Fruit fly (Drosophila melanogaster): ENCODE results near the gene CG32264.
A peak's percentile ranks its signal among the peaks of the same experiment; 100 is the strongest.

CG32264 gene

DNA sequence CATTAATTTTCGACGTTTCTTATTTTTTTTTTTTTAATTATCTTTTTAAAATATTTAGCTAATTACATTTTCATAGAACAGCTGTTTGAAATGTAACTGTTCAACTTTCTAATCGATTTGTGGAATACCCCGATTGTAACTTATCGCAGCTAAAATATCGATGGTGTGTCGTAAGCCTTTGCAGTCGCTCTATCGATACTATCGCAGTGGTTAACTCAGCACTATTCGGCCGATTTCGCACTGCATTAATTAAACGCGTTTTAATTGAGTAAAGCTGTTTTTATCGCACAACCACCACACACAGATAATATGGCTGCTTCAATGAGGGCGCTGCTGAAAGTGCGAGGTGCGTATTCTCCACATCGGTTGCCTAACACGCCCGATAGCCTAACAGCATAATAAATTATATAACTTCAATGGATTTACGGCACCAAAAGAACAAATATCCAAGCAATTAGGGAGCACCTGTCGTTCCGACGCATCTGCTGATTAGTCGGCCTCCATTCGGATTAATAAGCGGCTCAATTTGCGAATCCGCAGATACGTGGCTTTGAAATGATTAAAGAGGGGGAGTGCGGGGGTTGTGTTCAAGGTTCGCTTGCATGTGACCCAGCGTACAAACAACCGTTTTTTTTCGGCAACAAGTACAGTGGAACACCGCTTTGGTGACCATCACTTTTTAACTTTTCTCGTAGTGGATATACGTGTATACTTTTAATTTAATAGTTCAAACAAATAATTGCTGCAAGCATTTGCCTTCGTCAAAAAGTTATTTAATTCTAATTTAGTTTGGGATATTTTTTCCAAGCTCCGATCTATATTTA is 8.0 kb upstream of the CG32264 start, which contains the start of gene Scsalpha1 (continued):
- TF ChIP-seq Sin3A (optimal IDR thresholded peaks at IDR 0.05): peak; percentile 71
- peak; percentile 37; the same call in 1 of the 3 replicates for TF ChIP-seq ken (GFP tag; IDR thresholded peaks at IDR 0.05)
- no peak; the same call in 1 of the 2 replicates for TF ChIP-seq sob (GFP tag; IDR thresholded peaks at IDR 0.05)
- no peak for TF ChIP-seq CG15073 (GFP tag; optimal IDR thresholded peaks at IDR 0.05)
- peak; percentile 8 for TF ChIP-seq CG9609 (GFP tag; optimal IDR thresholded peaks at IDR 0.05)
- TF ChIP-seq sc (optimal IDR thresholded peaks at IDR 0.05): no peak
- TF ChIP-seq sc (GFP tag; optimal IDR thresholded peaks at IDR 0.05): no peak
- TF ChIP-seq gcm2 (GFP tag; optimal IDR thresholded peaks at IDR 0.05): peak; percentile 21
- peak; percentile 97 for TF ChIP-seq Sry-δ (GFP tag; optimal IDR thresholded peaks at IDR 0.05)
- no peak for TF ChIP-seq CG11723 (GFP tag; optimal IDR thresholded peaks at IDR 0.05)
- TF ChIP-seq CG16815 (GFP tag; optimal IDR thresholded peaks at IDR 0.05): peak; percentile 3
- peak; percentile 56 for TF ChIP-seq CG10366 (GFP tag; IDR thresholded peaks at IDR 0.05)
- TF ChIP-seq CG12071 (GFP tag; optimal IDR thresholded peaks at IDR 0.05): peak; percentile 42
- no peak for TF ChIP-seq z (GFP tag; IDR thresholded peaks at IDR 0.05)
- TF ChIP-seq phol (tag; optimal IDR thresholded peaks at IDR 0.05): peak; percentile 42
- no peak for TF ChIP-seq Sox102F (GFP tag; optimal IDR thresholded peaks at IDR 0.05)
- peak; percentile 63 for TF ChIP-seq HmgZ (tag; optimal IDR thresholded peaks at IDR 0.05)
- no peak for TF ChIP-seq schlank (tag; optimal IDR thresholded peaks at IDR 0.05)
- TF ChIP-seq gcm (GFP tag; optimal IDR thresholded peaks at IDR 0.05): no peak
- no peak for TF ChIP-seq CG31224 (GFP tag; IDR thresholded peaks at IDR 0.05)
- peak; percentile 99 for TF ChIP-seq hb (GFP tag; IDR thresholded peaks at IDR 0.05; ENCODE audit: partially characterized antibody)
- TF ChIP-seq CG7372 (GFP tag; IDR thresholded peaks at IDR 0.05): 0 out of 2 replicates have a peak, but pooled peaks have one; percentile 19
- TF ChIP-seq Blimp-1 (GFP tag; optimal IDR thresholded peaks at IDR 0.05): peak; percentile 9
- peak; percentile 26 for TF ChIP-seq sd (tag; optimal IDR thresholded peaks at IDR 0.05)
- TF ChIP-seq HmgD (GFP tag; optimal IDR thresholded peaks at IDR 0.05): peak; percentile 38
- TF ChIP-seq Six4 (GFP tag; optimal IDR thresholded peaks at IDR 0.05): no peak
- TF ChIP-seq Camta (GFP tag; optimal IDR thresholded peaks at IDR 0.05): no peak
- TF ChIP-seq Awh (GFP tag; IDR thresholded peaks at IDR 0.05): peak; percentile 53; the same call in 1 of the 2 replicates
- no peak for TF ChIP-seq CG15011 (GFP tag; optimal IDR thresholded peaks at IDR 0.05)
- peak; percentile 98 for TF ChIP-seq CG14860 (GFP tag; IDR thresholded peaks at IDR 0.05; ENCODE audit: partially characterized antibody)
- TF ChIP-seq CG14441 (GFP tag; IDR thresholded peaks at IDR 0.05): peak; percentile 26
- TF ChIP-seq tin (GFP tag; optimal IDR thresholded peaks at IDR 0.05): no peak
- no peak for TF ChIP-seq Mes4 (GFP tag; optimal IDR thresholded peaks at IDR 0.05)
- peak; percentile 20 for TF ChIP-seq HHEX (GFP tag; optimal IDR thresholded peaks at IDR 0.05)
- no peak for TF ChIP-seq CG3838 (GFP tag; optimal IDR thresholded peaks at IDR 0.05)
- no peak for TF ChIP-seq her (GFP tag; optimal IDR thresholded peaks at IDR 0.05)
- TF ChIP-seq jigr1 (GFP tag; IDR thresholded peaks at IDR 0.05): no peak
- TF ChIP-seq org-1 (GFP tag; optimal IDR thresholded peaks at IDR 0.05): no peak
- TF ChIP-seq Opbp (GFP tag; IDR thresholded peaks at IDR 0.05; ENCODE audit: partially characterized antibody): peak; percentile 99
- no peak for TF ChIP-seq H15 (GFP tag; IDR thresholded peaks at IDR 0.05)
- no peak for TF ChIP-seq CG2875 (GFP tag; optimal IDR thresholded peaks at IDR 0.05)
- TF ChIP-seq E2f1 (GFP tag; IDR thresholded peaks at IDR 0.05): no peak; the same call in 1 of the 2 replicates
- peak; percentile 47 for TF ChIP-seq CG3281 (GFP tag; optimal IDR thresholded peaks at IDR 0.05)
- TF ChIP-seq CG7786 (GFP tag; optimal IDR thresholded peaks at IDR 0.05): no peak
- TF ChIP-seq CG2129 (GFP tag; IDR thresholded peaks at IDR 0.05; ENCODE audit: partially characterized antibody): peak; percentile 98
- peak; percentile 15 for TF ChIP-seq kni (GFP tag; optimal IDR thresholded peaks at IDR 0.05)
- no peak for TF ChIP-seq Doc2 (GFP tag; IDR thresholded peaks at IDR 0.05)
- TF ChIP-seq tup (GFP tag; optimal IDR thresholded peaks at IDR 0.05): no peak
- no peak for TF ChIP-seq Tbp (GFP tag; optimal IDR thresholded peaks at IDR 0.05)
- TF ChIP-seq nmo (GFP tag; optimal IDR thresholded peaks at IDR 0.05): peak; percentile 31
